Fruit fly (Drosophila melanogaster) whole organism, pupa: ENCODE data around the gene CG1896.

Source experiments
- CG12605 ChIP-seq: fragments of 200-800 bp; sonication (Bioruptor generic); IDR thresholded peaks from 2 replicates; pipeline ENCODE4 v1.3.6; 2022; ENCODE audit warnings: missing biosample characterization, missing genetic modification characterization
- CG13204 ChIP-seq: fragments of 200-800 bp; sonication (Bioruptor generic); optimal IDR thresholded peaks from 2 replicates; lab custom pipeline; 2018; ENCODE audit warnings: missing biosample characterization, mild to moderate bottlenecking, missing genetic modification characterization, moderate library complexity
- CG14655 ChIP-seq: fragments of 200-800 bp; sonication (Bioruptor generic); optimal IDR thresholded peaks from 3 replicates; lab custom pipeline; 2017; ENCODE audit warnings: mild to moderate bottlenecking, missing biosample characterization, missing genetic modification reagents, missing genetic modification characterization
- CG17806 ChIP-seq: fragments of 200-800 bp; sonication (Bioruptor generic); optimal IDR thresholded peaks from 2 replicates; lab custom pipeline; 2018; ENCODE audit warnings: missing biosample characterization, mild to moderate bottlenecking, missing genetic modification characterization, moderate library complexity
- CG32121 ChIP-seq: fragments of 200-800 bp; sonication (Bioruptor generic); IDR thresholded peaks from 2 replicates; pipeline ENCODE4 v1.3.6; 2022; ENCODE audit warnings: missing biosample characterization, missing genetic modification characterization
- CG8159 ChIP-seq: fragments of 200-800 bp; sonication (Bioruptor generic); optimal IDR thresholded peaks from 3 replicates; lab custom pipeline; 2018; ENCODE audit warnings: missing biosample characterization, mild to moderate bottlenecking, missing genetic modification characterization, moderate library complexity
- CG9948 ChIP-seq: fragments of 200-800 bp; sonication (Bioruptor generic); optimal IDR thresholded peaks from 2 replicates; lab custom pipeline; 2018; ENCODE audit warnings: missing biosample characterization, mild to moderate bottlenecking, missing genetic modification characterization, moderate library complexity
- D1 ChIP-seq: fragments of 200-800 bp; sonication (Bioruptor generic); optimal IDR thresholded peaks from 2 replicates; lab custom pipeline; 2018; ENCODE audit warnings: missing biosample characterization, mild to moderate bottlenecking, missing genetic modification characterization, moderate library complexity
- EcR ChIP-seq: fragments of 200-800 bp; sonication (Bioruptor generic); optimal IDR thresholded peaks from 3 replicates; lab custom pipeline; 2019; ENCODE audit warnings: missing biosample characterization, missing genetic modification characterization, mild to moderate bottlenecking, moderate library complexity, missing genetic modification reagents
- Pif1A ChIP-seq: fragments of 200-800 bp; sonication (Bioruptor generic); optimal IDR thresholded peaks from 3 replicates; lab custom pipeline; 2016; ENCODE audit warnings: missing biosample characterization, missing genetic modification characterization
- gl ChIP-seq: fragments of 200-800 bp; sonication (Bioruptor generic); optimal IDR thresholded peaks from 2 replicates; lab custom pipeline; 2018; ENCODE audit warnings: missing biosample characterization, mild to moderate bottlenecking, missing genetic modification characterization

dm6 chr3R:31698143-31698776 is 45.8 kb upstream of the CG1896 start:
- TF ChIP-seq D1 (peak; percentile 80), CG14655 (GFP tag; lab: Kevin White, UChicago) (peak; percentile 78), Pif1A (GFP tag; lab: Kevin White, UChicago) (peak; percentile 85), EcR (GFP tag; lab: Kevin White, UChicago) (peak; percentile 29), CG13204 (peak; percentile 65), CG8159 (peak; percentile 95), gl (tag; lab: Kevin White, UChicago) (peak; percentile 89), CG9948 (tag; lab: Kevin White, UChicago) (peak; percentile 91), CG32121 (GFP tag; lab: Robert Waterston, UW) (no peak), CG12605 (peak; percentile 65), CG17806 (tag; lab: Kevin White, UChicago) (peak; percentile 94)
